Worm (Caenorhabditis elegans) whole organism, L3 larva: ENCODE results near the gene Y73B6A.3.

Experiments used
- aly-2 ChIP-seq: fragments of 150-350 bp; optimal IDR thresholded peaks from 2 replicates; lab custom pipeline; 2014; ENCODE audit warnings: missing biosample characterization, missing genetic modification characterization
- ceh-9 ChIP-seq: sonication (generic microtip); optimal IDR thresholded peaks from 2 replicates; lab custom pipeline; 2018; ENCODE audit warnings: missing biosample characterization, missing genetic modification characterization
- daf-12 ChIP-seq: fragments of 150-350 bp; optimal IDR thresholded peaks from 2 replicates; lab custom pipeline; 2014; ENCODE audit warnings: missing biosample characterization, missing genetic modification reagents, missing genetic modification characterization
- eor-1 ChIP-seq, 2 experiments: fragments of 150-350 bp; optimal IDR thresholded peaks; 2 replicates each; lab custom pipeline; 2014 to 2018; ENCODE audit warnings: missing biosample characterization in 2 of 2, missing genetic modification characterization in 2 of 2
- fkh-10 ChIP-seq: sonication (generic microtip); optimal IDR thresholded peaks from 2 replicates; lab custom pipeline; 2017; ENCODE audit warnings: missing biosample characterization, missing genetic modification reagents, missing genetic modification characterization
- lin-39 ChIP-seq: fragments of 150-350 bp; optimal IDR thresholded peaks from 2 replicates; lab custom pipeline; 2018; ENCODE audit warnings: missing biosample characterization, missing genetic modification reagents, missing genetic modification characterization
- nhr-11 ChIP-seq: fragments of 150-350 bp; optimal IDR thresholded peaks from 2 replicates; lab custom pipeline; 2014; ENCODE audit warnings: missing biosample characterization, missing genetic modification characterization
- nhr-67 ChIP-seq: fragments of 150-350 bp; optimal IDR thresholded peaks from 2 replicates; lab custom pipeline; 2014; ENCODE audit warnings: missing biosample characterization, missing genetic modification characterization
- pha-4 ChIP-seq: fragments of 150-350 bp; optimal IDR thresholded peaks from 2 replicates; lab custom pipeline; 2014; ENCODE audit warnings: missing biosample characterization, missing genetic modification reagents, missing genetic modification characterization
- pqm-1 ChIP-seq: fragments of 150-350 bp; optimal IDR thresholded peaks from 2 replicates; lab custom pipeline; 2017; ENCODE audit warnings: missing biosample characterization, missing genetic modification characterization, inconsistent platforms

ce11 chrIV:6757614-6758013, 17.5 kb upstream of the Y73B6A.3 start:
- TF ChIP-seq ceh-9 (tag; lab: Kevin White, UChicago) (no peak), pqm-1 (tag; lab: Kevin White, UChicago) (no peak), eor-1 (tag; optimal IDR thresholded peaks at IDR 0.05; lab: Kevin White, UChicago) (no peak), aly-2 (no peak), fkh-10 (GFP tag; lab: Kevin White, UChicago) (no peak), nhr-67 (tag; lab: Kevin White, UChicago) (no peak), daf-12 (tag; lab: Kevin White, UChicago) (no peak), nhr-11 (tag; lab: Kevin White, UChicago) (no peak), lin-39 (no peak), pha-4 (tag; lab: Kevin White, UChicago) (no peak)
